Fruit fly (Drosophila melanogaster) whole organism, wandering third instar larva: ENCODE measurements around the gene Ent2.

Source experiments
- CG32264 ChIP-seq: fragments of 200-800 bp; sonication (Bioruptor generic); optimal IDR thresholded peaks from 2 replicates; lab custom pipeline; 2016; ENCODE audit warnings: missing biosample characterization, missing genetic modification characterization
- Dfd ChIP-seq: fragments of >200 bp; optimal IDR thresholded peaks from 2 replicates; lab custom pipeline; 2017; ENCODE audit warnings: missing biosample characterization, missing genetic modification characterization
- Dif ChIP-seq: fragments of 200-275, 200-300 bp; sonication (Bioruptor generic); optimal IDR thresholded peaks from 2 replicates; lab custom pipeline; 2018; ENCODE audit warnings: missing biosample characterization, missing genetic modification characterization; ENCODE audit not compliant: partially characterized antibody
- HLH106 ChIP-seq: fragments of 200-800 bp; optimal IDR thresholded peaks from 3 replicates; lab custom pipeline; 2019; ENCODE audit warnings: missing biosample characterization, mild to moderate bottlenecking, missing genetic modification characterization, moderate library complexity
- Hnf4 ChIP-seq: fragments of 200-800 bp; sonication (Bioruptor generic); optimal IDR thresholded peaks from 2 replicates; lab custom pipeline; 2016; ENCODE audit warnings: missing biosample characterization, mild to moderate bottlenecking, missing genetic modification characterization
- Hr78 ChIP-seq: fragments of >200 bp; optimal IDR thresholded peaks from 2 replicates; lab custom pipeline; 2017; ENCODE audit warnings: missing biosample characterization, missing genetic modification characterization
- Hr83 ChIP-seq: fragments of 200-300 bp; sonication (Bioruptor generic); optimal IDR thresholded peaks from 2 replicates; lab custom pipeline; 2016; ENCODE audit warnings: missing biosample characterization, mild to moderate bottlenecking, missing genetic modification characterization, moderate library complexity; ENCODE audit not compliant: poor library complexity, severe bottlenecking
- Jra ChIP-seq: sonication (Bioruptor generic); optimal IDR thresholded peaks from 2 replicates; lab custom pipeline; 2016; ENCODE audit warnings: missing biosample characterization, missing genetic modification characterization
- Mio ChIP-seq: sonication (Bioruptor generic); optimal IDR thresholded peaks from 2 replicates; lab custom pipeline; 2016; ENCODE audit warnings: missing biosample characterization, missing genetic modification characterization
- Myc ChIP-seq: fragments of >200 bp; optimal IDR thresholded peaks from 2 replicates; lab custom pipeline; 2017
- N ChIP-seq: fragments of >200 bp; optimal IDR thresholded peaks from 2 replicates; lab custom pipeline; 2018; ENCODE audit warnings: missing biosample characterization, missing external identifiers, missing genetic modification characterization
- OdsH ChIP-seq: fragments of 200-800 bp; sonication (Bioruptor generic); optimal IDR thresholded peaks from 2 replicates; lab custom pipeline; 2016; ENCODE audit warnings: missing biosample characterization, mild to moderate bottlenecking, missing genetic modification characterization
- Rel ChIP-seq, 2 experiments: fragments of 200-800 bp; sonication (Bioruptor generic) in 1 of 2; optimal IDR thresholded peaks; 2 replicates in 1 of 2; 3 replicates in 1 of 2; lab custom pipeline; 2016 to 2019; ENCODE audit warnings: mild to moderate bottlenecking in 2 of 2, missing biosample characterization in 2 of 2, missing genetic modification characterization in 2 of 2, moderate library complexity in 1 of 2
- Sp1 ChIP-seq: fragments of 200-800 bp; sonication (Bioruptor generic); optimal IDR thresholded peaks from 3 replicates; lab custom pipeline; 2019; ENCODE audit warnings: missing biosample characterization, mild to moderate bottlenecking, missing genetic modification characterization, moderate library complexity
- Vsx2 ChIP-seq: fragments of 200-300, 225-300 bp; sonication (Bioruptor generic); optimal IDR thresholded peaks from 2 replicates; lab custom pipeline; 2018; ENCODE audit warnings: missing biosample characterization, missing genetic modification characterization; ENCODE audit not compliant: partially characterized antibody
- br ChIP-seq: fragments of 200-800 bp; sonication (Bioruptor generic); optimal IDR thresholded peaks from 2 replicates; lab custom pipeline; 2016; ENCODE audit warnings: missing biosample characterization, missing genetic modification characterization
- brk ChIP-seq: fragments of 200-800 bp; sonication (Bioruptor generic); optimal IDR thresholded peaks from 2 replicates; lab custom pipeline; 2016; ENCODE audit warnings: missing biosample characterization, mild to moderate bottlenecking, missing genetic modification characterization
- dl ChIP-seq, 2 experiments: fragments of 175-275, 200-275 bp in 1 of 2; fragments of 200-275 bp in 1 of 2; sonication (Bioruptor generic); optimal IDR thresholded peaks; lab custom pipeline; 2018; ENCODE audit warnings: mild to moderate bottlenecking in 2 of 2, missing biosample characterization in 2 of 2, missing genetic modification characterization in 2 of 2, moderate library complexity in 2 of 2; ENCODE audit not compliant: partially characterized antibody in 2 of 2, insufficient read depth in 1 of 2
- ey ChIP-seq: fragments of 200-800 bp; sonication (Bioruptor generic); optimal IDR thresholded peaks from 2 replicates; lab custom pipeline; 2016; ENCODE audit warnings: missing biosample characterization, missing genetic modification characterization
- foxo ChIP-seq, 2 experiments: fragments of 200-800 bp; sonication (Bioruptor generic); optimal IDR thresholded peaks; 2 replicates in 1 of 2; 3 replicates in 1 of 2; lab custom pipeline; 2016 to 2017; ENCODE audit warnings: missing biosample characterization in 2 of 2, missing genetic modification characterization in 2 of 2
- jim ChIP-seq: fragments of 175-275, 200-325 bp; sonication (Bioruptor generic); optimal IDR thresholded peaks from 2 replicates; lab custom pipeline; 2016; ENCODE audit warnings: missing biosample characterization, mild to moderate bottlenecking, missing genetic modification characterization
- sage ChIP-seq: fragments of 200-800 bp; sonication (Bioruptor generic); optimal IDR thresholded peaks from 2 replicates; lab custom pipeline; 2016; ENCODE audit warnings: missing biosample characterization, mild to moderate bottlenecking, missing genetic modification characterization
- sv ChIP-seq: fragments of 200-800 bp; sonication (Bioruptor generic); optimal IDR thresholded peaks from 3 replicates; lab custom pipeline; 2016; ENCODE audit warnings: missing biosample characterization, missing genetic modification characterization
- tai ChIP-seq: sonication (Bioruptor generic); optimal IDR thresholded peaks from 2 replicates; lab custom pipeline; 2016; ENCODE audit warnings: missing biosample characterization, missing genetic modification characterization
- usp ChIP-seq: fragments of >200 bp; optimal IDR thresholded peaks from 2 replicates; lab custom pipeline; 2017; ENCODE audit warnings: missing biosample characterization, missing genetic modification characterization
- woc ChIP-seq: sonication (Bioruptor generic); optimal IDR thresholded peaks from 2 replicates; lab custom pipeline; 2016; ENCODE audit warnings: missing biosample characterization, mild to moderate bottlenecking, missing genetic modification characterization

Gene Ent2

dm6 chr2L:6534125-6534815 is 27.9 kb upstream of the Ent2 start:
- TF ChIP-seq ey (GFP tag; lab: Kevin White, UChicago) = no peak
- TF ChIP-seq Dfd (GFP tag; lab: Kevin White, UChicago) = peak; percentile 84

- TF ChIP-seq ey (GFP tag; lab: Kevin White, UChicago) = no peak
- peak in 1 of 2 experiments; percentile 20 for TF ChIP-seq dl (GFP tag; optimal IDR thresholded peaks at IDR 0.05; lab: Kevin White, UChicago; ENCODE audit: insufficient read depth in 1 of 2, partially characterized antibody in 2 of 2)
- no peak for TF ChIP-seq sv (GFP tag; lab: Kevin White, UChicago)
- TF ChIP-seq brk (GFP tag; lab: Kevin White, UChicago) = no peak
- TF ChIP-seq Dif = peak; percentile 85
- peak; percentile 67 for TF ChIP-seq Vsx2 (GFP tag; lab: Kevin White, UChicago)
- no peak for TF ChIP-seq Myc (lab: Kevin White, UChicago)
- TF ChIP-seq Hr83 (GFP tag; lab: Kevin White, UChicago) = peak; percentile 32
Observed at dm6 chr2L:6536044-6536581, 26.0 kb upstream of the Ent2 start.

- TF ChIP-seq Myc (lab: Kevin White, UChicago) = no peak
Observed at dm6 chr2L:6539623-6540381, 22.3 kb upstream of the Ent2 start.

- no peak for TF ChIP-seq OdsH
- no peak for TF ChIP-seq Dfd (GFP tag; lab: Kevin White, UChicago)
- TF ChIP-seq CG32264 (GFP tag; lab: Kevin White, UChicago) = no peak
- TF ChIP-seq N (GFP tag; lab: Kevin White, UChicago) = no peak
- no peak for TF ChIP-seq HLH106 (tag; lab: Kevin White, UChicago)
- TF ChIP-seq, all 38 proteins: peak for 0
Observed at dm6 chr2L:6546883-6547471, 15.1 kb upstream of the Ent2 start, which contains the start of gene eya. Gene eya, minus strand, starts transcription at chr2L:6546976.

- TF ChIP-seq Sp1 (no peak), Mio (no peak), OdsH (no peak), Hnf4 (GFP tag; lab: Kevin White, UChicago) (no peak)
Observed at dm6 chr2L:6547978-6548377, 14.1 kb upstream of the Ent2 start.

dm6 chr2L:6550809-6551208 is 11.3 kb upstream of the Ent2 start:
- TF ChIP-seq Rel (GFP tag; optimal IDR thresholded peaks at IDR 0.05; lab: Kevin White, UChicago) (no peak), Rel (tag; optimal IDR thresholded peaks at IDR 0.05; lab: Kevin White, UChicago) (no peak), OdsH (no peak), Hr78 (GFP tag; lab: Kevin White, UChicago) (no peak), sage (GFP tag; lab: Kevin White, UChicago) (no peak), dl (GFP tag; optimal IDR thresholded peaks at IDR 0.05; lab: Kevin White, UChicago; ENCODE audit: insufficient read depth in 1 of 2, partially characterized antibody in 2 of 2) (no peak), HLH106 (tag; lab: Kevin White, UChicago) (no peak), ey (GFP tag; lab: Kevin White, UChicago) (no peak), foxo (GFP tag; optimal IDR thresholded peaks at IDR 0.05; lab: Kevin White, UChicago) (no peak), Jra (GFP tag; lab: Kevin White, UChicago) (no peak), tai (GFP tag; lab: Kevin White, UChicago) (no peak), br (no peak), jim (no peak), woc (GFP tag; lab: Kevin White, UChicago) (no peak), usp (GFP tag; lab: Kevin White, UChicago) (no peak)
